Fruit fly (Drosophila melanogaster) whole organism, adult: Measurements from ENCODE around the gene Chsy.

Experiments
- CG11617 ChIP-seq: fragments of 200-800 bp; sonication (Bioruptor generic); optimal IDR thresholded peaks from 2 replicates; lab custom pipeline; 2017; ENCODE audit warnings: mild to moderate bottlenecking, missing biosample characterization, missing genetic modification reagents, missing genetic modification characterization
- CG12768 ChIP-seq: fragments of 200-800 bp; sonication (Bioruptor generic); optimal IDR thresholded peaks from 2 replicates; lab custom pipeline; 2017; ENCODE audit warnings: missing biosample characterization, missing genetic modification characterization, mild to moderate bottlenecking, moderate library complexity, missing genetic modification reagents
- CG14711 ChIP-seq: fragments of 200-800 bp; sonication (Bioruptor generic); optimal IDR thresholded peaks from 2 replicates; lab custom pipeline; 2018; ENCODE audit warnings: missing biosample characterization, mild to moderate bottlenecking, missing genetic modification characterization, moderate library complexity
- CG1620 ChIP-seq: fragments of 200-800 bp; sonication (Bioruptor generic); optimal IDR thresholded peaks from 2 replicates; lab custom pipeline; 2016; ENCODE audit warnings: missing biosample characterization, missing genetic modification characterization
- CG33017 ChIP-seq: fragments of 200-800 bp; sonication (Bioruptor generic); optimal IDR thresholded peaks from 2 replicates; lab custom pipeline; 2018; ENCODE audit warnings: missing biosample characterization, mild to moderate bottlenecking, missing genetic modification characterization, moderate library complexity
- CG5204 ChIP-seq: fragments of 200-800 bp; sonication (Bioruptor generic); optimal IDR thresholded peaks from 2 replicates; lab custom pipeline; 2016; ENCODE audit warnings: missing biosample characterization, missing genetic modification characterization
- CG7045 ChIP-seq: fragments of 200-800 bp; sonication (Bioruptor generic); optimal IDR thresholded peaks from 2 replicates; lab custom pipeline; 2017; ENCODE audit warnings: missing biosample characterization, mild to moderate bottlenecking, missing genetic modification characterization
- CG7101 ChIP-seq: fragments of 200-800 bp; sonication (Bioruptor generic); optimal IDR thresholded peaks from 2 replicates; lab custom pipeline; 2018; ENCODE audit warnings: missing biosample characterization, mild to moderate bottlenecking, missing genetic modification characterization, moderate library complexity
- Clk ChIP-seq: fragments of 200-800 bp; sonication (Bioruptor generic); optimal IDR thresholded peaks from 2 replicates; lab custom pipeline; 2017; ENCODE audit warnings: missing biosample characterization, missing genetic modification characterization
- Crg-1 ChIP-seq: fragments of 200-800 bp; sonication (Bioruptor generic); optimal IDR thresholded peaks from 2 replicates; lab custom pipeline; 2016; ENCODE audit warnings: missing biosample characterization, missing genetic modification characterization
- Hr96 ChIP-seq: fragments of 200-800 bp; sonication (Bioruptor generic); optimal IDR thresholded peaks from 2 replicates; lab custom pipeline; 2016; ENCODE audit warnings: missing biosample characterization, missing genetic modification characterization
- Mnt ChIP-seq: fragments of 200-800 bp; sonication (Bioruptor generic); optimal IDR thresholded peaks from 2 replicates; lab custom pipeline; 2016; ENCODE audit warnings: missing biosample characterization, mild to moderate bottlenecking, missing genetic modification characterization
- bab1 ChIP-seq: fragments of 200-800 bp; sonication (Bioruptor generic); optimal IDR thresholded peaks from 3 replicates; lab custom pipeline; 2019; ENCODE audit warnings: missing biosample characterization, mild to moderate bottlenecking, missing genetic modification characterization, moderate library complexity
- cic ChIP-seq: fragments of 200-800 bp; sonication (Bioruptor generic); optimal IDR thresholded peaks from 2 replicates; lab custom pipeline; 2017; ENCODE audit warnings: missing biosample characterization, mild to moderate bottlenecking, missing genetic modification characterization, moderate library complexity
- cnc ChIP-seq, 2 experiments: fragments of >200 bp; optimal IDR thresholded peaks; 2 replicates each; lab custom pipeline; 2017
- kay ChIP-seq: fragments of 200-800 bp; sonication (Bioruptor generic); peaks from one replicate; lab custom pipeline; 2016; ENCODE audit warnings: missing biosample characterization, missing genetic modification characterization, borderline replicate concordance
- ovo ChIP-seq: fragments of 200-800 bp; sonication (Bioruptor generic); optimal IDR thresholded peaks from 2 replicates; lab custom pipeline; 2016; ENCODE audit warnings: missing biosample characterization, missing genetic modification characterization
- pad ChIP-seq: fragments of 200-800 bp; sonication (Bioruptor generic); optimal IDR thresholded peaks from 3 replicates; lab custom pipeline; 2017; ENCODE audit warnings: missing biosample characterization, missing genetic modification characterization, mild to moderate bottlenecking, moderate library complexity, missing genetic modification reagents
- tj ChIP-seq: fragments of 200-800 bp; sonication (Bioruptor generic); optimal IDR thresholded peaks from 3 replicates; lab custom pipeline; 2017; ENCODE audit warnings: missing biosample characterization, mild to moderate bottlenecking, missing genetic modification characterization, moderate library complexity
- toe ChIP-seq: fragments of 200-800 bp; sonication (Bioruptor generic); optimal IDR thresholded peaks from 2 replicates; lab custom pipeline; 2016; ENCODE audit warnings: missing biosample characterization, missing genetic modification characterization

Gene Chsy

DNA sequence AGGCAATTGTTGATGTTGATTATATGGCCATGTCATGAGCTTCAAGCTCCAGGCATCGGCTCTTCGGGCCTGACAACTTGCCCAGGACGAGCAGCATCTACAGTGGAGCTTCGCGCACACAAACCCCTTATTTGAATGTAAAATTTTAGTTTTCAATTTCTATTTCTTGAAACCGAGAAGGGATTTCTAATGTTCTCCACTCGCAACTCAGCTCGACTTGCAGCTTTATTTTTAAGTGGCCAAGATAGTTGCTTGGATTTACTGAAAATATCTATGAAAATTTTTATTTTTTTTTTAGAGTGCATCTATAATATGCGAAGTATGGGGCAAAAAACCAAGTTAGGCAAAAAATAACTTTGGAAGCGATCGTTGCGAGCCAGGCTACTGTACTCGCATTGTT lies 17.6 kb upstream of the Chsy start:
- TF ChIP-seq CG14711 (tag; lab: Kevin White, UChicago) (no peak), Hr96 (GFP tag; lab: Kevin White, UChicago) (no peak), CG7045 (no peak), CG12768 (GFP tag; lab: Kevin White, UChicago) (no peak), bab1 (GFP tag; lab: Kevin White, UChicago) (no peak)

DNA sequence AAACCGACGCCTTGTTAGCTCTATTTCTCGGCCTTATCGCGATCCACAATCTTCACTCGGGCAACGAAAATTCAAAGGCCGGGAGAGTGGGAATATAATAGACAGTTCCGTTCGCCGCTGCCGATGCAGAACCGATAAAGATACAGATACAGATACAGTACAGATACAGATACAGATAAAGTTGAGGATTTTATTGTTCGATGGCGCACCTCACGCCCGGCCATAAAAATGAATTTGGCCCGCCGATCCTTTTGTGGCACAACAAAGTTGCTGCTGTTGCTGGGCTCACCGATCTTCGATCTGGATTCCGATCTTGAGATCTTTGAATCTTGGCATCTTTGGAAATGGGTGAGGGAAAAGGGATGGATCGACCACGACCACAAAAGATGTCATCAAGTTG lies 16.8 kb upstream of the Chsy start:
- TF ChIP-seq kay (GFP tag; lab: Kevin White, UChicago): no peak
- TF ChIP-seq cic (GFP tag; lab: Kevin White, UChicago): no peak
- no peak for TF ChIP-seq CG33017 (tag; lab: Kevin White, UChicago)
- no peak for TF ChIP-seq CG5204 (GFP tag; lab: Kevin White, UChicago)
- TF ChIP-seq CG7101: no peak
- TF ChIP-seq CG12768 (GFP tag; lab: Kevin White, UChicago): no peak
- no peak for TF ChIP-seq Crg-1
- TF ChIP-seq CG11617 (GFP tag; lab: Kevin White, UChicago): no peak
- no peak for TF ChIP-seq Mnt (GFP tag; lab: Kevin White, UChicago)
- no peak for TF ChIP-seq Hr96 (GFP tag; lab: Kevin White, UChicago)
- no peak for TF ChIP-seq CG14711 (tag; lab: Kevin White, UChicago)
- no peak for TF ChIP-seq Clk (GFP tag; lab: Kevin White, UChicago)

DNA sequence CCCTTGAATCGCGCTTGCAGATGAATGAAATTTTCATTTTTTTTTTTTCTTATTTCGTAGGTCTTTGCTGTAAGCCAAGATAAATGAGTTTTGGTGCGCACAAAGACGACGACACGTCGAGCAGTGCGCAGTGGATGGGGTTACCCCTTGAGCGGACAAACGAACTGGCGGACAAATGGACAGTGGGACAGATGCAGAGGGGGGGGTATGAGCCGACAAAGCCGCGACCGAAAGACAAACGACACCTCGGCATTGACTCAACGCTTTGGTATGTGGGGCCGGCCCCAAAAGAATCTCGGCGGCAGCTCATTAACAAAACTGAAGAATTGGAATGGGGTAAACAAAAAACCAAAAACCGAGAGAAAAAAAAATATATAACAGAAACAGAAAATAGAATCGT lies 16.0 kb upstream of the Chsy start:
- TF ChIP-seq cic (GFP tag; lab: Kevin White, UChicago) (no peak), CG5204 (GFP tag; lab: Kevin White, UChicago) (no peak), CG12768 (GFP tag; lab: Kevin White, UChicago) (no peak), bab1 (GFP tag; lab: Kevin White, UChicago) (no peak), Mnt (GFP tag; lab: Kevin White, UChicago) (no peak), kay (GFP tag; lab: Kevin White, UChicago) (no peak), Clk (GFP tag; lab: Kevin White, UChicago) (no peak), CG7101 (no peak), CG1620 (no peak), Hr96 (GFP tag; lab: Kevin White, UChicago) (no peak)

DNA sequence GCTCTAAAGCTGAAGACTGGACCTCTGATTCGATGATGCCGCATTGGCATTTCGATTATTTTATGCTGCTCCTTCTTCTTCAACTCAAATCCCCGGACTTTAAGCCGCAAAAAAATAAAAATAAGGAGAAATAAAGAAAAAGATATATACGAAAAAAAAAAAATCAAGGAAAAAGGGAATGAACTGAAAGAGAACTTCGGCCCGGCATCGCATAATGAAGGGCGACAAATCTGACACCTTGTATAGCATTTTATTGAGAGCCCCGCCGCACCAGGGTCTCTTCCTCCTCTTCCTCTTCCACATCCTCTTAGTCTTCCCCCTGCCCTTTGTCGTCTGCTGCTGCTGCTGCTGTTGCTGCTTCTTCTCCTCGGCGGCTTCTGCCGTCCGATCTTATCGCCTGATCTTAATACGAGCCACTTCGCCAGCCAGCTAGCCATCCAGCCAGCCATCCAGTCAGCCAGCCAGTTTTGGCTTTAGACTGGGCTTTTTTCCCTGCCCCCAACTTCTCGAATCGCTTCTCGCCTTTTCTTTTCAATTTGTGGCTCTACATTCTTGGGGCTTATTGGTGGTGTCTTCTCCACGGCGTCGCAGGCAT lies 15.5 kb upstream of the Chsy start:
- TF ChIP-seq CG12768 (GFP tag; lab: Kevin White, UChicago) (no peak), Clk (GFP tag; lab: Kevin White, UChicago) (no peak), cic (GFP tag; lab: Kevin White, UChicago) (no peak), CG5204 (GFP tag; lab: Kevin White, UChicago) (no peak), pad (GFP tag; lab: Kevin White, UChicago) (no peak), CG1620 (no peak), tj (GFP tag; lab: Kevin White, UChicago) (no peak), CG7045 (no peak), toe (GFP tag; lab: Kevin White, UChicago) (no peak), Mnt (GFP tag; lab: Kevin White, UChicago) (no peak)

DNA sequence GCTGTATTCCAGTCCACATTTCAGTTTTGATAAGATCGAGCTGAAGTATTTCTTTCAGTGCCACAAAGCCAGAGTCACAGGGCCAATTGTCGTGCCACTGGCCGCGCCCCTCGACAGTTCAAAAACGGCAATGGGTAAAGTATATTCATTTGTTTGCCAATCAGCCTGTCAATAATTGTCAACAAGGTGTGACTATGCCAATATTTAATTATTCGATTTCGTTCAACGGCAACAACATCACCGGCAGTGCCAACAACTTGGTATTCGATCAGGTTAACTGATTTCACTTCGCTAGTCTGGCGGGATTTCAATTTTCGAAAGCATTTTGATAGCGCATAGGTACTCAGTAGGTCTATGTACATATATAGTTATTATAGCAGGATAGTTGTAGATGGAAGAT lies 9.1 kb upstream of the Chsy start:
- TF ChIP-seq CG7045 (no peak), pad (GFP tag; lab: Kevin White, UChicago) (no peak), tj (GFP tag; lab: Kevin White, UChicago) (no peak), toe (GFP tag; lab: Kevin White, UChicago) (no peak), CG5204 (GFP tag; lab: Kevin White, UChicago) (no peak), Clk (GFP tag; lab: Kevin White, UChicago) (no peak), Hr96 (GFP tag; lab: Kevin White, UChicago) (no peak), CG7101 (peak; percentile 18), Mnt (GFP tag; lab: Kevin White, UChicago) (no peak), bab1 (GFP tag; lab: Kevin White, UChicago) (no peak), CG12768 (GFP tag; lab: Kevin White, UChicago) (no peak), CG11617 (GFP tag; lab: Kevin White, UChicago) (no peak), ovo (GFP tag; lab: Kevin White, UChicago) (peak; percentile 23)

DNA sequence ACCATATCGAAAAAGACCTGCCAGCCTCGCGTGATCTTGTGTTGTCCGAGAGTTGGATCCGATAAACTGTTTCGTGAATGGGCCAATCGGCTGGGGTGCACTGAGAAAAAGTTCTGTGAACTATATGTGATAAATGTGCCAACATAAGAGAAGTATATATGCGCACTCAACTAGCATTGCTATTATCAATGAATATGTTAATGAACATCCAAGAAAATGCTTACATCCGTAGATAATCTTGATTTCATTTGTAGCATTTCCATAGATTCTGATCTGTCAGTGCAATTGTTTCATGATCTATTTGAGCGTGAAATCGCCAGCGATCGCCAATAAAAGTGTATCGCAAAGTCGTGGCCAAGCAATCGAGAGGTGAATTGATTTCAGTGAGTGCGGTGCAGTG lies 8.0 kb upstream of the Chsy start:
- no peak for TF ChIP-seq cnc (optimal IDR thresholded peaks at IDR 0.05; lab: Kevin White, UChicago)
- no peak for TF ChIP-seq pad (GFP tag; lab: Kevin White, UChicago)

DNA sequence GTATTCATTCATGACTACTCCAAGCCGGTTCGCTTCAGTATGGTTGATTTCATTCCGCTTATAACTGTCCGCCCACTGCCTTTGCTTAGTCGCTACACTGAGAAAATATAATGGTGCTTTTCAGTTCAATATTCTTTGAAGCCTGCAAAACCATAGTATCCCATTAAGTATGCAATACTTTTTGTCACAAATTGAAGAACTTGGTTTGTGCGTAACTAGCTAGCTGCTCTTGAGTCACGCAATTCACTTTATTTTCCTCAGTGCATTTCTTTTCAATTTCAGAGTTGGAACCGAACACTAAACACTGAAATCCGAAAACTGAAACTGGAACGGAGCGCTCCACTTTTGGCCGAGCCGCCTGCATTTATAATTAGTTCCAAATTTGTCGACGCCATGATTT lies 6.4 kb upstream of the Chsy start:
- no peak for TF ChIP-seq CG12768 (GFP tag; lab: Kevin White, UChicago)
